Fruit fly (Drosophila melanogaster) whole organism, embryonic: ENCODE measurements around the gene Srg3.
A peak's percentile ranks its signal among the peaks of the same experiment; 100 is the strongest.

Experiments
- Awh ChIP-seq: fragments of 200-800 bp; sonication (Bioruptor generic); IDR thresholded peaks from 2 replicates; pipeline ENCODE4, ENCODE4 v1.3.6; 2022; ENCODE audit warnings: missing biosample characterization, missing genetic modification characterization
- BtbVII ChIP-seq: fragments of 200-800 bp; sonication (Bioruptor generic); optimal IDR thresholded peaks from 3 replicates; lab custom pipeline; 2017; ENCODE audit warnings: missing biosample characterization, mild to moderate bottlenecking, missing genetic modification characterization
- CG10274 ChIP-seq: fragments of 200-800 bp; sonication (Bioruptor generic); optimal IDR thresholded peaks from 3 replicates; lab custom pipeline; 2017; ENCODE audit warnings: missing biosample characterization, mild to moderate bottlenecking, missing genetic modification characterization
- CG10366 ChIP-seq: fragments of 200-800 bp; sonication (Bioruptor generic); IDR thresholded peaks from 2 replicates; pipeline ENCODE4 v1.3.6; 2022; ENCODE audit warnings: missing biosample characterization, missing genetic modification characterization
- CG11093 ChIP-seq: fragments of 200-800 bp; sonication (Bioruptor generic); IDR thresholded peaks from 3 replicates; pipeline ENCODE4 v1.3.6; 2022; ENCODE audit warnings: missing biosample characterization, missing genetic modification characterization
- CG11398 ChIP-seq: fragments of 200-800 bp; sonication (Bioruptor generic); optimal IDR thresholded peaks from 2 replicates; lab custom pipeline; 2016; ENCODE audit warnings: missing biosample characterization, missing genetic modification characterization
- CG11504 ChIP-seq: fragments of 200-800 bp; sonication (Bioruptor generic); optimal IDR thresholded peaks from 3 replicates; lab custom pipeline; 2019; ENCODE audit warnings: missing biosample characterization, mild to moderate bottlenecking, missing genetic modification characterization, moderate library complexity
- CG11695 ChIP-seq: fragments of 200-800 bp; sonication (Bioruptor generic); IDR thresholded peaks from 3 replicates; pipeline ENCODE4 v1.3.6; 2022; ENCODE audit warnings: missing biosample characterization, missing genetic modification characterization
- CG12071 ChIP-seq: fragments of 200-800 bp; sonication (Bioruptor generic); optimal IDR thresholded peaks from 3 replicates; lab custom pipeline; 2018; ENCODE audit warnings: missing biosample characterization, mild to moderate bottlenecking, missing genetic modification characterization
- CG12219 ChIP-seq: fragments of 200-800 bp; sonication (Bioruptor generic); optimal IDR thresholded peaks from 3 replicates; lab custom pipeline; 2018; ENCODE audit warnings: missing biosample characterization, mild to moderate bottlenecking, missing genetic modification characterization
- CG12942 ChIP-seq: fragments of 200-800 bp; sonication (Bioruptor generic); optimal IDR thresholded peaks from 3 replicates; lab custom pipeline; 2016; ENCODE audit warnings: missing biosample characterization, missing genetic modification characterization
- CG13775 ChIP-seq: fragments of 200-800 bp; sonication (Bioruptor generic); optimal IDR thresholded peaks from 3 replicates; lab custom pipeline; 2017; ENCODE audit warnings: missing biosample characterization, mild to moderate bottlenecking, missing genetic modification characterization
- CG16779 ChIP-seq: fragments of 200-800 bp; sonication (Bioruptor generic); IDR thresholded peaks from 2 replicates; pipeline ENCODE4 v1.3.6; 2022; ENCODE audit warnings: missing biosample characterization, missing genetic modification characterization
- CG30403 ChIP-seq: fragments of 200-800 bp; sonication (Bioruptor generic); optimal IDR thresholded peaks from 3 replicates; lab custom pipeline; 2016; ENCODE audit warnings: missing biosample characterization, missing genetic modification characterization
- CG32767 ChIP-seq: fragments of 200-800 bp; sonication (Bioruptor generic); IDR thresholded peaks from 2 replicates; pipeline ENCODE4 v1.3.6; 2022; ENCODE audit warnings: missing biosample characterization, missing genetic modification characterization
- CG3281 ChIP-seq: fragments of 200-800 bp; sonication (Bioruptor generic); optimal IDR thresholded peaks from 3 replicates; lab custom pipeline; 2017; ENCODE audit warnings: missing biosample characterization, mild to moderate bottlenecking, missing genetic modification characterization
- CG34224 ChIP-seq: fragments of 200-800 bp; sonication (Bioruptor generic); IDR thresholded peaks from 3 replicates; pipeline ENCODE4 v1.3.6; 2022; ENCODE audit warnings: missing biosample characterization, missing genetic modification characterization; ENCODE audit not compliant: partially characterized antibody
- CG42726 ChIP-seq: fragments of 200-800 bp; sonication (Bioruptor generic); IDR thresholded peaks from 2 replicates; pipeline ENCODE4 v1.3.6; 2022; ENCODE audit warnings: missing biosample characterization, missing genetic modification characterization; ENCODE audit not compliant: partially characterized antibody
- CG4820 ChIP-seq: fragments of 200-800 bp; sonication (Bioruptor generic); optimal IDR thresholded peaks from 3 replicates; lab custom pipeline; 2016; ENCODE audit warnings: missing biosample characterization, missing genetic modification characterization
- CG7987 ChIP-seq: fragments of 200-800 bp; sonication (Bioruptor generic); optimal IDR thresholded peaks from 2 replicates; lab custom pipeline; 2018; ENCODE audit warnings: missing biosample characterization, mild to moderate bottlenecking, missing genetic modification characterization, moderate library complexity
- CG9437 ChIP-seq: fragments of 200-800 bp; sonication (Bioruptor generic); optimal IDR thresholded peaks from 2 replicates; lab custom pipeline; 2018; ENCODE audit warnings: missing biosample characterization, mild to moderate bottlenecking, missing genetic modification characterization
- Doc2 ChIP-seq: fragments of 200-800 bp; sonication (Bioruptor generic); IDR thresholded peaks from 2 replicates; pipeline ENCODE4 v1.3.6; 2022; ENCODE audit warnings: missing biosample characterization, missing genetic modification characterization
- Eip74EF ChIP-seq, 2 experiments: fragments of 200-800 bp in 1 of 2; fragments of >200 bp in 1 of 2; sonication (Bioruptor generic) in 1 of 2; optimal IDR thresholded peaks; 2 replicates each; lab custom pipeline; 2017 to 2019; ENCODE audit warnings: missing biosample characterization in 2 of 2, missing genetic modification characterization in 2 of 2, mild to moderate bottlenecking in 1 of 2, moderate library complexity in 1 of 2
- GATAe ChIP-seq: fragments of 200-800 bp; sonication (Bioruptor generic); conservative IDR thresholded peaks from 2 replicates; pipeline ENCODE4 v1.3.6; 2022; ENCODE audit warnings: missing biosample characterization, missing genetic modification characterization
- Hmx ChIP-seq: fragments of 200-800 bp; sonication (Bioruptor generic); optimal IDR thresholded peaks from 2 replicates; lab custom pipeline; 2016; ENCODE audit warnings: missing biosample characterization, missing genetic modification characterization
- Hr51 ChIP-seq, 2 experiments: fragments of 200-800 bp; sonication (Bioruptor generic); optimal IDR thresholded peaks; 2 replicates in 1 of 2; 3 replicates in 1 of 2; lab custom pipeline; 2016 to 2018; ENCODE audit warnings: missing biosample characterization in 2 of 2, missing genetic modification characterization in 2 of 2, mild to moderate bottlenecking in 1 of 2, moderate library complexity in 1 of 2
- Med ChIP-seq: fragments of 200-800 bp; sonication (Bioruptor generic); peaks from one replicate; lab custom pipeline; 2016; ENCODE audit warnings: missing biosample characterization, missing genetic modification characterization, mild to moderate bottlenecking, inconsistent platforms, moderate library complexity
- Side ChIP-seq: fragments of 200-800 bp; sonication (Bioruptor generic); optimal IDR thresholded peaks from 2 replicates; lab custom pipeline; 2016; ENCODE audit warnings: missing biosample characterization, missing genetic modification characterization
- Sox102F ChIP-seq: fragments of 200-800 bp; sonication (Bioruptor generic); optimal IDR thresholded peaks from 2 replicates; lab custom pipeline; 2018; ENCODE audit warnings: missing biosample characterization, mild to moderate bottlenecking, missing genetic modification characterization, moderate library complexity
- amos ChIP-seq: fragments of 200-800 bp; sonication (Bioruptor generic); IDR thresholded peaks from 2 replicates; pipeline ENCODE4 v1.3.6; 2022; ENCODE audit warnings: missing biosample characterization, missing genetic modification characterization; ENCODE audit not compliant: partially characterized antibody
- cato ChIP-seq: fragments of 200-800 bp; sonication (Bioruptor generic); optimal IDR thresholded peaks from 2 replicates; lab custom pipeline; 2016; ENCODE audit warnings: missing biosample characterization, missing genetic modification characterization, borderline replicate concordance
- caup ChIP-seq: fragments of 200-800 bp; sonication (Bioruptor generic); optimal IDR thresholded peaks from 3 replicates; lab custom pipeline; 2017; ENCODE audit warnings: missing biosample characterization, mild to moderate bottlenecking, missing genetic modification characterization, moderate library complexity; ENCODE audit not compliant: severe bottlenecking
- corto ChIP-seq: fragments of 200-800 bp; sonication (Bioruptor generic); optimal IDR thresholded peaks from 2 replicates; lab custom pipeline; 2016; ENCODE audit warnings: missing biosample characterization, mild to moderate bottlenecking, missing genetic modification characterization, moderate library complexity
- crc ChIP-seq: fragments of 200-800 bp; sonication (Bioruptor generic); optimal IDR thresholded peaks from 2 replicates; lab custom pipeline; 2016; ENCODE audit warnings: missing biosample characterization, missing genetic modification characterization
- cwo ChIP-seq: fragments of 200-800 bp; sonication (Bioruptor generic); optimal IDR thresholded peaks from 3 replicates; lab custom pipeline; 2017; ENCODE audit warnings: missing biosample characterization, missing genetic modification characterization, mild to moderate bottlenecking, moderate library complexity, missing genetic modification reagents
- disco-r ChIP-seq: fragments of 200-800 bp; sonication (Bioruptor generic); optimal IDR thresholded peaks from 2 replicates; lab custom pipeline; 2016; ENCODE audit warnings: missing biosample characterization, missing genetic modification characterization
- en ChIP-seq: fragments of 200-800 bp; sonication (Bioruptor generic); optimal IDR thresholded peaks from 2 replicates; lab custom pipeline; 2016; ENCODE audit warnings: missing biosample characterization, missing genetic modification characterization
- exex ChIP-seq: fragments of 200-800 bp; sonication (Bioruptor generic); optimal IDR thresholded peaks from 4 replicates; lab custom pipeline; 2018; ENCODE audit warnings: missing biosample characterization, mild to moderate bottlenecking, missing genetic modification characterization, moderate library complexity
- gce ChIP-seq: fragments of 200-800 bp; sonication (Bioruptor generic); IDR thresholded peaks from 3 replicates; pipeline ENCODE4 v1.3.6; 2022; ENCODE audit warnings: missing biosample characterization, missing genetic modification characterization
- jumu ChIP-seq: fragments of 200-800 bp; sonication (Bioruptor generic); optimal IDR thresholded peaks from 3 replicates; lab custom pipeline; 2016; ENCODE audit warnings: missing biosample characterization, missing genetic modification characterization
- knrl ChIP-seq: fragments of 200-800 bp; sonication (Bioruptor generic); IDR thresholded peaks from 3 replicates; pipeline ENCODE4 v1.3.6; 2022; ENCODE audit warnings: missing biosample characterization, missing genetic modification characterization; ENCODE audit not compliant: partially characterized antibody
- lilli ChIP-seq: fragments of 200-800 bp; sonication (Bioruptor generic); optimal IDR thresholded peaks from 3 replicates; lab custom pipeline; 2016; ENCODE audit warnings: missing biosample characterization, missing genetic modification characterization
- org-1 ChIP-seq: fragments of 200-800 bp; sonication (Bioruptor generic); optimal IDR thresholded peaks from 2 replicates; lab custom pipeline; 2017; ENCODE audit warnings: missing biosample characterization, missing genetic modification characterization
- pros ChIP-seq: fragments of 200-800 bp; sonication (Bioruptor generic); optimal IDR thresholded peaks from 3 replicates; lab custom pipeline; 2019; ENCODE audit warnings: missing biosample characterization, mild to moderate bottlenecking, missing genetic modification characterization, moderate library complexity
- pum ChIP-seq: fragments of 200-800 bp; sonication (Bioruptor generic); optimal IDR thresholded peaks from 2 replicates; lab custom pipeline; 2016; ENCODE audit warnings: missing biosample characterization, missing genetic modification characterization
- row ChIP-seq: fragments of 200-800 bp; sonication (Bioruptor generic); IDR thresholded peaks from 3 replicates; pipeline ENCODE4 v1.3.6; 2022; ENCODE audit warnings: missing biosample characterization, missing genetic modification characterization
- sens ChIP-seq: fragments of 200-800 bp; sonication (Bioruptor generic); peaks from one replicate; lab custom pipeline; 2016; ENCODE audit warnings: missing biosample characterization, missing genetic modification characterization
- shn ChIP-seq: fragments of 200-800 bp; sonication (Bioruptor generic); optimal IDR thresholded peaks from 3 replicates; lab custom pipeline; 2016; ENCODE audit warnings: missing biosample characterization, missing genetic modification characterization
- sna ChIP-seq: fragments of 200-800 bp; sonication (Bioruptor generic); IDR thresholded peaks from 2 replicates; pipeline ENCODE4 v1.3.6; 2022; ENCODE audit warnings: missing biosample characterization, missing genetic modification characterization; ENCODE audit not compliant: partially characterized antibody

Gene Srg3

dm6 chr3L:9462247-9462769, 19.3 kb downstream of the Srg3 start (continued):
- TF ChIP-seq CG30403 (GFP tag; lab: Kevin White, UChicago), result peak; percentile 93
- TF ChIP-seq jumu (GFP tag; lab: Kevin White, UChicago), result peak; percentile 44
- TF ChIP-seq CG13775 (GFP tag; lab: Kevin White, UChicago), result peak; percentile 90
- TF ChIP-seq pum (GFP tag; lab: Kevin White, UChicago), result peak; percentile 72
- peak; percentile 70 for TF ChIP-seq cato (GFP tag; lab: Kevin White, UChicago)
- no peak for TF ChIP-seq GATAe (GFP tag; lab: Robert Waterston, UW)
- peak; percentile 69 for TF ChIP-seq Hmx (GFP tag; lab: Kevin White, UChicago)
- TF ChIP-seq Hr51 (GFP tag; optimal IDR thresholded peaks at IDR 0.05; lab: Kevin White, UChicago), result peak; percentile 46 to 93
- TF ChIP-seq CG11398 (GFP tag; lab: Kevin White, UChicago), result peak; percentile 71
- peak; percentile 20 for TF ChIP-seq CG7987
- peak; percentile 89 for TF ChIP-seq CG12219
- TF ChIP-seq CG3281 (GFP tag; lab: Kevin White, UChicago), result peak; percentile 89
- TF ChIP-seq Awh, result peak; percentile 31; the same call in 1 of the 2 replicates
- peak; percentile 88 for TF ChIP-seq Sox102F (GFP tag; lab: Kevin White, UChicago)
- TF ChIP-seq CG11695 (GFP tag; lab: Robert Waterston, UW), result peak; percentile 84
- TF ChIP-seq CG32767 (GFP tag; lab: Robert Waterston, UW), result peak; percentile 78
- TF ChIP-seq exex (tag; lab: Kevin White, UChicago), result peak; percentile 67
- peak; percentile 84 for TF ChIP-seq CG12071 (GFP tag; lab: Kevin White, UChicago)
- TF ChIP-seq disco-r (GFP tag; lab: Kevin White, UChicago), result peak; percentile 59
- no peak for TF ChIP-seq CG16779
- TF ChIP-seq Med (GFP tag; lab: Kevin White, UChicago), result peak; percentile 87
- TF ChIP-seq pros, result peak; percentile 75
- TF ChIP-seq CG11093 (GFP tag; lab: Robert Waterston, UW), result 0 out of 3 replicates have a peak, but pooled peaks have one; percentile 26
- TF ChIP-seq CG34224 (GFP tag; lab: Robert Waterston, UW), result no peak
- peak; percentile 78 for TF ChIP-seq Side
- TF ChIP-seq BtbVII (GFP tag; lab: Kevin White, UChicago), result peak; percentile 90
- TF ChIP-seq cwo (GFP tag; lab: Kevin White, UChicago), result peak; percentile 82
- TF ChIP-seq row (GFP tag; lab: Robert Waterston, UW), result peak; percentile 96
- TF ChIP-seq lilli (GFP tag; lab: Kevin White, UChicago), result peak; percentile 81
- no peak; the same call in 1 of the 2 replicates for TF ChIP-seq CG42726
- no peak for TF ChIP-seq amos
- TF ChIP-seq Doc2, result no peak
- peak; percentile 71 for TF ChIP-seq CG12942 (GFP tag; lab: Kevin White, UChicago)
- peak; percentile 89 for TF ChIP-seq org-1 (GFP tag; lab: Kevin White, UChicago)
- TF ChIP-seq en (GFP tag; lab: Kevin White, UChicago), result peak; percentile 71
- peak; percentile 85 for TF ChIP-seq CG9437 (GFP tag; lab: Kevin White, UChicago)
- TF ChIP-seq CG4820 (GFP tag; lab: Kevin White, UChicago), result peak; percentile 100
- no peak for TF ChIP-seq knrl (GFP tag; lab: Robert Waterston, UW)
- peak in 1 of 2 experiments; percentile 92 for TF ChIP-seq Eip74EF (GFP tag; optimal IDR thresholded peaks at IDR 0.05; lab: Kevin White, UChicago)
- peak; percentile 98 for TF ChIP-seq sens (GFP tag; lab: Kevin White, UChicago)
- peak; percentile 63 for TF ChIP-seq crc
- peak; percentile 58; the same call in 1 of the 2 replicates for TF ChIP-seq sna
- peak; percentile 69 for TF ChIP-seq shn (GFP tag; lab: Kevin White, UChicago)
- TF ChIP-seq CG10274 (GFP tag; lab: Kevin White, UChicago), result peak; percentile 51
- TF ChIP-seq corto (GFP tag; lab: Kevin White, UChicago), result peak; percentile 56
- TF ChIP-seq CG11504 (tag; lab: Kevin White, UChicago), result peak; percentile 92
- TF ChIP-seq CG10366 (GFP tag; lab: Robert Waterston, UW), result peak; percentile 63
- no peak; the same call in 2 of the 3 replicates for TF ChIP-seq gce
- peak; percentile 79 for TF ChIP-seq caup
